Worm (Caenorhabditis elegans) whole organism, L1 larva: ENCODE results near the gene rab-3.

Experiments used
- C04F5.9 ChIP-seq: sonication (generic microtip); optimal IDR thresholded peaks from 2 replicates; lab custom pipeline; 2016; ENCODE audit warnings: missing genetic modification characterization, missing compliant biosample characterization
- C16A3.4 ChIP-seq: fragments of 150-350 bp; optimal IDR thresholded peaks from 2 replicates; lab custom pipeline; 2014; ENCODE audit warnings: missing biosample characterization, missing genetic modification characterization
- C34B4.2 ChIP-seq: sonication (generic microtip); optimal IDR thresholded peaks from 2 replicates; lab custom pipeline; 2017; ENCODE audit warnings: mild to moderate bottlenecking, missing genetic modification characterization, missing compliant biosample characterization
- Y116A8C.19 ChIP-seq: sonication (generic microtip); optimal IDR thresholded peaks from 2 replicates; lab custom pipeline; 2016; ENCODE audit warnings: missing compliant biosample characterization, missing genetic modification characterization, borderline replicate concordance
- aly-2 ChIP-seq: fragments of 150-350 bp; optimal IDR thresholded peaks from 2 replicates; lab custom pipeline; 2014; ENCODE audit warnings: missing biosample characterization, missing genetic modification characterization
- ama-1 ChIP-seq: fragments of 150-350 bp; optimal IDR thresholded peaks from 2 replicates; lab custom pipeline; 2014
- ceh-82 ChIP-seq, 3 experiments: fragments of 150-350 bp in 1 of 3; sonication (generic microtip) in 2 of 3; optimal IDR thresholded peaks; 2 replicates each; lab custom pipeline; 2014 to 2017; ENCODE audit warnings: missing biosample characterization in 3 of 3, missing genetic modification characterization in 3 of 3
- ceh-88 ChIP-seq: fragments of 200-800 bp; sonication (Bioruptor generic); IDR thresholded peaks from 2 replicates; pipeline ENCODE4 v1.3.6; 2022; ENCODE audit warnings: missing genetic modification characterization, missing compliant biosample characterization
- efl-1 ChIP-seq, 4 experiments: fragments of 150-350 bp; optimal IDR thresholded peaks in 3 of 4; peaks in 1 of 4; 1 replicate in 1 of 4; 2 replicates in 3 of 4; lab custom pipeline; 2014; ENCODE audit warnings: missing biosample characterization in 2 of 4, missing genetic modification characterization in 2 of 4, missing genetic modification reagents in 2 of 4
- efl-3 ChIP-seq: fragments of 200-800 bp; sonication (Bioruptor generic); optimal IDR thresholded peaks from 2 replicates; lab custom pipeline; 2018; ENCODE audit warnings: mild to moderate bottlenecking, missing genetic modification characterization, missing compliant biosample characterization
- egl-13 ChIP-seq: sonication (generic microtip); optimal IDR thresholded peaks from 2 replicates; lab custom pipeline; 2016; ENCODE audit warnings: missing genotype, missing genetic modification reagents, missing genetic modification characterization, missing compliant biosample characterization
- egl-27 ChIP-seq, 2 experiments: fragments of 150-350 bp in 1 of 2; sonication (generic microtip); optimal IDR thresholded peaks; 3 replicates each; lab custom pipeline; 2017 to 2018; ENCODE audit warnings: missing biosample characterization in 2 of 2, missing genetic modification characterization in 2 of 2, missing genetic modification reagents in 2 of 2
- elt-2 ChIP-seq: sonication (generic microtip); optimal IDR thresholded peaks from 2 replicates; lab custom pipeline; 2016; ENCODE audit warnings: missing genetic modification characterization, mild to moderate bottlenecking, inconsistent platforms, missing compliant biosample characterization, missing genetic modification reagents
- elt-3 ChIP-seq, 6 experiments: fragments of 150-350 bp in 1 of 6; sonication (generic microtip); optimal IDR thresholded peaks; 2 replicates each; lab custom pipeline; 2017 to 2018; ENCODE audit warnings: missing biosample characterization in 6 of 6, missing genetic modification characterization in 6 of 6, inconsistent platforms in 1 of 6
- ets-5 ChIP-seq: fragments of 200-800 bp; sonication (Bioruptor generic); IDR thresholded peaks from 2 replicates; pipeline ENCODE4 v1.3.6; 2022; ENCODE audit warnings: missing genetic modification characterization, missing compliant biosample characterization
- fkh-8 ChIP-seq: sonication (generic microtip); optimal IDR thresholded peaks from 2 replicates; lab custom pipeline; 2016; ENCODE audit warnings: mild to moderate bottlenecking, missing genetic modification characterization, missing compliant biosample characterization
- fos-1 ChIP-seq: fragments of 150-350 bp; optimal IDR thresholded peaks from 2 replicates; lab custom pipeline; 2014; ENCODE audit warnings: missing biosample characterization, missing genetic modification characterization
- grh-1 ChIP-seq: fragments of 200-800 bp; sonication (Bioruptor generic); IDR thresholded peaks from 2 replicates; pipeline ENCODE4 v1.3.6; 2022; ENCODE audit warnings: missing genetic modification reagents, missing genetic modification characterization, missing compliant biosample characterization
- jun-1 ChIP-seq: fragments of 150-350 bp; optimal IDR thresholded peaks from 2 replicates; lab custom pipeline; 2014; ENCODE audit warnings: missing biosample characterization, missing genetic modification reagents, missing genetic modification characterization
- lin-14 ChIP-seq: fragments of 200-800 bp; sonication (Bioruptor generic); optimal IDR thresholded peaks from 2 replicates; lab custom pipeline; 2018; ENCODE audit warnings: mild to moderate bottlenecking, missing genetic modification characterization, moderate library complexity, missing compliant biosample characterization
- lin-35 ChIP-seq, 2 experiments: fragments of 150-350 bp; optimal IDR thresholded peaks; 2 replicates each; lab custom pipeline; 2014; ENCODE audit warnings: missing biosample characterization in 2 of 2, missing genetic modification characterization in 2 of 2, missing genetic modification reagents in 2 of 2
- lsy-2 ChIP-seq, 2 experiments: fragments of 150-350 bp; optimal IDR thresholded peaks; 2 replicates each; lab custom pipeline; 2014; ENCODE audit warnings: missing biosample characterization in 2 of 2, missing genetic modification characterization in 2 of 2
- nhr-20 ChIP-seq: sonication (generic microtip); optimal IDR thresholded peaks from 2 replicates; lab custom pipeline; 2016; ENCODE audit warnings: mild to moderate bottlenecking, missing genetic modification characterization, missing compliant biosample characterization
- nhr-237 ChIP-seq: fragments of 150-350 bp; optimal IDR thresholded peaks from 2 replicates; lab custom pipeline; 2014; ENCODE audit warnings: missing biosample characterization, missing genetic modification characterization
- nhr-47 ChIP-seq: sonication (generic microtip); optimal IDR thresholded peaks from 2 replicates; lab custom pipeline; 2016; ENCODE audit warnings: mild to moderate bottlenecking, missing genetic modification characterization, moderate library complexity, missing compliant biosample characterization
- nhr-71 ChIP-seq: sonication (generic microtip); optimal IDR thresholded peaks from 2 replicates; lab custom pipeline; 2016; ENCODE audit warnings: mild to moderate bottlenecking, missing genetic modification characterization, moderate library complexity, missing compliant biosample characterization
- nhr-77 ChIP-seq: fragments of 150-350 bp; optimal IDR thresholded peaks from 2 replicates; lab custom pipeline; 2014; ENCODE audit warnings: missing biosample characterization, missing genetic modification characterization
- pqm-1 ChIP-seq: sonication (generic microtip); optimal IDR thresholded peaks from 3 replicates; lab custom pipeline; 2017; ENCODE audit warnings: missing biosample characterization, missing genetic modification characterization
- rnt-1 ChIP-seq: sonication (generic microtip); optimal IDR thresholded peaks from 2 replicates; lab custom pipeline; 2016; ENCODE audit warnings: mild to moderate bottlenecking, missing genetic modification characterization, moderate library complexity, missing compliant biosample characterization
- sox-4 ChIP-seq: sonication (generic microtip); optimal IDR thresholded peaks from 2 replicates; lab custom pipeline; 2016; ENCODE audit warnings: missing genetic modification characterization, missing compliant biosample characterization
- sptf-1 ChIP-seq: fragments of 150-350 bp; optimal IDR thresholded peaks from 2 replicates; lab custom pipeline; 2014; ENCODE audit warnings: missing biosample characterization, missing genetic modification characterization
- sup-37 ChIP-seq: fragments of 200-800 bp; sonication (Bioruptor generic); optimal IDR thresholded peaks from 2 replicates; lab custom pipeline; 2018; ENCODE audit warnings: mild to moderate bottlenecking, missing genetic modification characterization, missing compliant biosample characterization
- swsn-7 ChIP-seq: sonication (generic microtip); optimal IDR thresholded peaks from 2 replicates; lab custom pipeline; 2016; ENCODE audit warnings: missing genetic modification characterization, missing compliant biosample characterization
- tbx-2 ChIP-seq: sonication (generic microtip); optimal IDR thresholded peaks from 2 replicates; lab custom pipeline; 2016; ENCODE audit warnings: missing genetic modification characterization, missing compliant biosample characterization
- tlp-1 ChIP-seq: fragments of 150-350 bp; optimal IDR thresholded peaks from 2 replicates; lab custom pipeline; 2014; ENCODE audit warnings: missing biosample characterization, missing genetic modification characterization
- unc-30 ChIP-seq: sonication (generic microtip); optimal IDR thresholded peaks from 2 replicates; lab custom pipeline; 2017; ENCODE audit warnings: missing biosample characterization, missing genetic modification characterization
- unc-62 ChIP-seq: fragments of 150-350 bp; optimal IDR thresholded peaks from 2 replicates; lab custom pipeline; 2014; ENCODE audit warnings: missing biosample characterization, missing genetic modification reagents, missing genetic modification characterization
- unc-86 ChIP-seq: sonication (generic microtip); optimal IDR thresholded peaks from 2 replicates; lab custom pipeline; 2016; ENCODE audit warnings: missing genetic modification characterization, missing compliant biosample characterization
- zip-4 ChIP-seq: fragments of 200-800 bp; sonication (Bioruptor generic); optimal IDR thresholded peaks from 2 replicates; lab custom pipeline; 2018; ENCODE audit warnings: mild to moderate bottlenecking, missing genetic modification characterization, moderate library complexity, missing compliant biosample characterization

The rab-3 gene

ce11 chrII:5748395-5748794 is 20.7 kb upstream of the rab-3 start:
- TF ChIP-seq nhr-47 (tag; lab: Kevin White, UChicago) = no peak
- no peak for TF ChIP-seq sptf-1 (tag; lab: Kevin White, UChicago)
- TF ChIP-seq elt-3 (tag; optimal IDR thresholded peaks at IDR 0.05; lab: Kevin White, UChicago) = no peak
- TF ChIP-seq tbx-2 (tag; lab: Kevin White, UChicago) = no peak
- no peak for TF ChIP-seq fkh-8 (tag; lab: Kevin White, UChicago)
- no peak for TF ChIP-seq unc-62 (GFP tag; lab: Kevin White, UChicago)
- TF ChIP-seq fos-1 (tag; lab: Kevin White, UChicago) = no peak
- TF ChIP-seq sup-37 (GFP tag; lab: Kevin White, UChicago) = no peak
- TF ChIP-seq nhr-71 (tag; lab: Kevin White, UChicago) = peak; percentile 4
- TF ChIP-seq Y116A8C.19 (tag; lab: Kevin White, UChicago) = no peak
- no peak for TF ChIP-seq efl-3 (GFP tag; lab: Kevin White, UChicago)
- peak; percentile 3 for TF ChIP-seq nhr-20 (tag; lab: Kevin White, UChicago)
- TF ChIP-seq nhr-237 (tag; lab: Kevin White, UChicago) = no peak
- no peak for TF ChIP-seq ceh-82 (tag; optimal IDR thresholded peaks at IDR 0.05; lab: Kevin White, UChicago)
- TF ChIP-seq unc-30 (tag; lab: Kevin White, UChicago) = no peak
- TF ChIP-seq ama-1 (lab: Kevin White, UChicago) = no peak
- peak; percentile 24 for TF ChIP-seq lin-14 (GFP tag; lab: Kevin White, UChicago)
- no peak for TF ChIP-seq grh-1 (GFP tag; lab: Robert Waterston, UW)
- peak; percentile 90 for TF ChIP-seq pqm-1 (tag; lab: Kevin White, UChicago)
- no peak for TF ChIP-seq rnt-1 (tag; lab: Kevin White, UChicago)
- no peak for TF ChIP-seq lsy-2 (tag; optimal IDR thresholded peaks at IDR 0.05; lab: Kevin White, UChicago)
- no peak for TF ChIP-seq unc-86 (tag; lab: Kevin White, UChicago)
- no peak for TF ChIP-seq ceh-88 (GFP tag; lab: Robert Waterston, UW)
- peak; percentile 99 for TF ChIP-seq elt-2 (tag; lab: Kevin White, UChicago)
- no peak for TF ChIP-seq zip-4 (GFP tag; lab: Kevin White, UChicago)
- no peak for TF ChIP-seq C04F5.9 (tag; lab: Kevin White, UChicago)
- peak; percentile 47 for TF ChIP-seq jun-1
- TF ChIP-seq nhr-77 (tag; lab: Kevin White, UChicago) = no peak
- no peak for TF ChIP-seq aly-2 (tag; lab: Kevin White, UChicago)
- peak; percentile 65 for TF ChIP-seq tlp-1 (tag; lab: Kevin White, UChicago)
- TF ChIP-seq lin-35 (GFP tag; optimal IDR thresholded peaks at IDR 0.05; lab: Kevin White, UChicago) = peak in 1 of 2 experiments; percentile 12
- no peak for TF ChIP-seq egl-27 (tag; optimal IDR thresholded peaks at IDR 0.05; lab: Kevin White, UChicago)
- TF ChIP-seq egl-13 (tag; lab: Kevin White, UChicago) = no peak
- no peak for TF ChIP-seq ets-5

- TF ChIP-seq tbx-2 (tag; lab: Kevin White, UChicago) (no peak), C34B4.2 (tag; lab: Kevin White, UChicago) (no peak), jun-1 (peak; percentile 0), swsn-7 (no peak), lsy-2 (tag; optimal IDR thresholded peaks at IDR 0.05; lab: Kevin White, UChicago) (no peak), efl-1 (optimal IDR thresholded peaks at IDR 0.05; lab: Kevin White, UChicago) (no peak), efl-1 (GFP tag; optimal IDR thresholded peaks at IDR 0.05 in 1 of 2; lab: Kevin White, UChicago) (no peak), sox-4 (tag; lab: Kevin White, UChicago) (no peak), fkh-8 (tag; lab: Kevin White, UChicago) (no peak), sptf-1 (tag; lab: Kevin White, UChicago) (no peak), lin-35 (GFP tag; optimal IDR thresholded peaks at IDR 0.05; lab: Kevin White, UChicago) (peak in 1 of 2 experiments; percentile 24), ama-1 (lab: Kevin White, UChicago) (no peak), ceh-82 (tag; optimal IDR thresholded peaks at IDR 0.05; lab: Kevin White, UChicago) (no peak), elt-2 (tag; lab: Kevin White, UChicago) (peak; percentile 96), C16A3.4 (tag; lab: Kevin White, UChicago) (no peak)
These were observed 19.7 kb upstream of the rab-3 start for ce11 chrII:5747312-5747711.
